Fruit fly (Drosophila melanogaster) whole organism, prepupa: ENCODE measurements around the gene yl.

ENCODE experiments used
- Blimp-1 ChIP-seq: fragments of 200-800 bp; sonication (Bioruptor generic); optimal IDR thresholded peaks from 3 replicates; lab custom pipeline; 2017; ENCODE audit warnings: missing biosample characterization, missing genetic modification characterization, mild to moderate bottlenecking, moderate library complexity, missing genetic modification reagents
- CG10631 ChIP-seq: fragments of 200-800 bp; sonication (Bioruptor generic); optimal IDR thresholded peaks from 2 replicates; lab custom pipeline; 2016; ENCODE audit warnings: missing biosample characterization, missing genetic modification characterization
- CG10669 ChIP-seq: fragments of 200-800 bp; sonication (Bioruptor generic); optimal IDR thresholded peaks from 3 replicates; lab custom pipeline; 2018; ENCODE audit warnings: missing biosample characterization, mild to moderate bottlenecking, missing genetic modification characterization, moderate library complexity
- CG11902 ChIP-seq: fragments of 200-800 bp; sonication (Bioruptor generic); optimal IDR thresholded peaks from 3 replicates; lab custom pipeline; 2016; ENCODE audit warnings: missing biosample characterization, missing genetic modification characterization
- CG15336 ChIP-seq: fragments of 200-800 bp; sonication (Bioruptor generic); IDR thresholded peaks from 2 replicates; pipeline ENCODE4 v1.3.6; 2022; ENCODE audit warnings: missing biosample characterization, missing genetic modification characterization
- CG1621 ChIP-seq: fragments of 200-800 bp; sonication (Bioruptor generic); optimal IDR thresholded peaks from 3 replicates; lab custom pipeline; 2018; ENCODE audit warnings: missing biosample characterization, mild to moderate bottlenecking, missing genetic modification characterization
- CG16779 ChIP-seq: fragments of 200-800 bp; sonication (Bioruptor generic); optimal IDR thresholded peaks from 3 replicates; lab custom pipeline; 2017; ENCODE audit warnings: missing biosample characterization, mild to moderate bottlenecking, missing genetic modification characterization
- CG3032 ChIP-seq: fragments of 200-800 bp; optimal IDR thresholded peaks from 2 replicates; lab custom pipeline; 2019; ENCODE audit warnings: missing biosample characterization, mild to moderate bottlenecking, missing genetic modification characterization, moderate library complexity
- CG31627 ChIP-seq: fragments of 200-800 bp; sonication (Bioruptor generic); optimal IDR thresholded peaks from 3 replicates; lab custom pipeline; 2016; ENCODE audit warnings: missing biosample characterization, missing genetic modification characterization
- CG32006 ChIP-seq: fragments of 200-800 bp; sonication (Bioruptor generic); optimal IDR thresholded peaks from 3 replicates; lab custom pipeline; 2017; ENCODE audit warnings: missing biosample characterization, mild to moderate bottlenecking, missing genetic modification characterization
- CG34406 ChIP-seq: fragments of 200-800 bp; sonication (Bioruptor generic); optimal IDR thresholded peaks from 3 replicates; lab custom pipeline; 2016; ENCODE audit warnings: missing biosample characterization, missing genetic modification characterization
- CG3919 ChIP-seq: fragments of 200-800 bp; sonication (Bioruptor generic); optimal IDR thresholded peaks from 3 replicates; lab custom pipeline; 2016; ENCODE audit warnings: missing biosample characterization, missing genetic modification characterization
- CG4318 ChIP-seq: fragments of 200-800 bp; sonication (Bioruptor generic); optimal IDR thresholded peaks from 3 replicates; lab custom pipeline; 2017; ENCODE audit warnings: missing biosample characterization, mild to moderate bottlenecking, missing genetic modification characterization
- CG6163 ChIP-seq: fragments of 200-800 bp; sonication (Bioruptor generic); IDR thresholded peaks from 3 replicates; pipeline ENCODE4 v1.3.6; 2022; ENCODE audit warnings: missing biosample characterization, missing genetic modification characterization
- CG6792 ChIP-seq: fragments of 200-800 bp; sonication (Bioruptor generic); optimal IDR thresholded peaks from 3 replicates; lab custom pipeline; 2016; ENCODE audit warnings: missing biosample characterization, missing genetic modification characterization
- CG7368 ChIP-seq: fragments of 200-800 bp; sonication (Bioruptor generic); optimal IDR thresholded peaks from 3 replicates; lab custom pipeline; 2016; ENCODE audit warnings: missing biosample characterization, missing genetic modification characterization
- CG8119 ChIP-seq: fragments of 200-800 bp; sonication (Bioruptor generic); IDR thresholded peaks from 3 replicates; pipeline ENCODE4 v1.3.6; 2022; ENCODE audit warnings: missing biosample characterization, missing genetic modification characterization
- CG8632 ChIP-seq: fragments of 200-800 bp; sonication (Bioruptor generic); optimal IDR thresholded peaks from 3 replicates; lab custom pipeline; 2016; ENCODE audit warnings: missing biosample characterization, missing genetic modification characterization
- Eip75B ChIP-seq: fragments of 200-800 bp; sonication (Bioruptor generic); optimal IDR thresholded peaks from 3 replicates; lab custom pipeline; 2016; ENCODE audit warnings: missing biosample characterization, missing genetic modification characterization
- Eip78C ChIP-seq: fragments of 200-800 bp; sonication (Bioruptor generic); peaks from one replicate; lab custom pipeline; 2016; ENCODE audit warnings: missing biosample characterization, missing genetic modification characterization
- Eip93F ChIP-seq: fragments of 200-800 bp; sonication (Bioruptor generic); optimal IDR thresholded peaks from 2 replicates; lab custom pipeline; 2016; ENCODE audit warnings: missing biosample characterization, mild to moderate bottlenecking, missing genetic modification characterization
- Ets96B ChIP-seq: fragments of 200-800 bp; optimal IDR thresholded peaks from 2 replicates; lab custom pipeline; 2019; ENCODE audit warnings: missing biosample characterization, mild to moderate bottlenecking, missing genetic modification characterization, moderate library complexity
- Gug ChIP-seq: fragments of 200-800 bp; sonication (Bioruptor generic); IDR thresholded peaks from 2 replicates; pipeline ENCODE4 v1.3.6; 2022; ENCODE audit warnings: missing biosample characterization, missing genetic modification characterization
- Hr39 ChIP-seq: fragments of 200-800 bp; sonication (Bioruptor generic); optimal IDR thresholded peaks from 2 replicates; lab custom pipeline; 2016; ENCODE audit warnings: missing biosample characterization, missing genetic modification characterization
- Lpt ChIP-seq: fragments of 200-800 bp; sonication (Bioruptor generic); optimal IDR thresholded peaks from 3 replicates; lab custom pipeline; 2016; ENCODE audit warnings: missing biosample characterization, missing genetic modification characterization
- OdsH ChIP-seq: fragments of 200-800 bp; sonication (Bioruptor generic); optimal IDR thresholded peaks from 3 replicates; lab custom pipeline; 2016; ENCODE audit warnings: missing biosample characterization, missing genetic modification characterization
- Sox102F ChIP-seq: fragments of 200-800 bp; sonication (Bioruptor generic); optimal IDR thresholded peaks from 2 replicates; lab custom pipeline; 2016; ENCODE audit warnings: missing biosample characterization, mild to moderate bottlenecking, missing genetic modification characterization
- Sox14 ChIP-seq: fragments of 200-800 bp; sonication (Bioruptor generic); optimal IDR thresholded peaks from 3 replicates; lab custom pipeline; 2016; ENCODE audit warnings: missing biosample characterization, missing genetic modification characterization
- acj6 ChIP-seq: fragments of 200-800 bp; sonication (Bioruptor generic); optimal IDR thresholded peaks from 3 replicates; lab custom pipeline; 2016; ENCODE audit warnings: missing biosample characterization, missing genetic modification characterization
- cyc ChIP-seq: fragments of 200-800 bp; sonication (Bioruptor generic); optimal IDR thresholded peaks from 3 replicates; lab custom pipeline; 2016; ENCODE audit warnings: missing biosample characterization, missing genetic modification characterization
- dac ChIP-seq: fragments of 200-800 bp; sonication (Bioruptor generic); optimal IDR thresholded peaks from 2 replicates; lab custom pipeline; 2017; ENCODE audit warnings: missing biosample characterization, mild to moderate bottlenecking, missing genetic modification characterization
- dsx ChIP-seq: fragments of 200-800 bp; optimal IDR thresholded peaks from 3 replicates; lab custom pipeline; 2019; ENCODE audit warnings: missing biosample characterization, mild to moderate bottlenecking, missing genetic modification characterization, moderate library complexity; ENCODE audit not compliant: poor library complexity, severe bottlenecking
- eg ChIP-seq: fragments of 200-800 bp; sonication (Bioruptor generic); IDR thresholded peaks from 3 replicates; pipeline ENCODE4 v1.3.6; 2022; ENCODE audit warnings: missing biosample characterization, missing genetic modification characterization
- esn ChIP-seq: fragments of 200-800 bp; sonication (Bioruptor generic); optimal IDR thresholded peaks from 2 replicates; lab custom pipeline; 2016; ENCODE audit warnings: missing biosample characterization, mild to moderate bottlenecking, missing genetic modification characterization, moderate library complexity
- fd59A ChIP-seq: fragments of 200-800 bp; sonication (Bioruptor generic); optimal IDR thresholded peaks from 2 replicates; lab custom pipeline; 2017; ENCODE audit warnings: missing biosample characterization, mild to moderate bottlenecking, missing genetic modification characterization, missing genetic modification reagents
- fkh ChIP-seq: fragments of 200-800 bp; sonication (Bioruptor generic); optimal IDR thresholded peaks from 3 replicates; lab custom pipeline; 2017; ENCODE audit warnings: missing biosample characterization, mild to moderate bottlenecking, missing genetic modification characterization, moderate library complexity
- net ChIP-seq: fragments of 200-800 bp; sonication (Bioruptor generic); optimal IDR thresholded peaks from 3 replicates; lab custom pipeline; 2016; ENCODE audit warnings: missing biosample characterization, missing genetic modification characterization
- pdm3 ChIP-seq: fragments of 200-800 bp; sonication (Bioruptor generic); optimal IDR thresholded peaks from 3 replicates; lab custom pipeline; 2016; ENCODE audit warnings: missing biosample characterization, missing genetic modification characterization
- spab ChIP-seq: fragments of 200-800 bp; sonication (Bioruptor generic); optimal IDR thresholded peaks from 2 replicates; lab custom pipeline; 2017; ENCODE audit warnings: missing biosample characterization, mild to moderate bottlenecking, missing genetic modification characterization, missing genetic modification reagents
- ss ChIP-seq, 2 experiments: fragments of 200-800 bp; sonication (Bioruptor generic); optimal IDR thresholded peaks; 2 replicates in 1 of 2; 3 replicates in 1 of 2; lab custom pipeline; 2017 to 2018; ENCODE audit warnings: mild to moderate bottlenecking in 2 of 2, missing biosample characterization in 2 of 2, missing genetic modification characterization in 2 of 2, moderate library complexity in 1 of 2
- svp ChIP-seq: fragments of 200-800 bp; sonication (Bioruptor generic); peaks from one replicate; lab custom pipeline; 2016; ENCODE audit warnings: missing biosample characterization, missing genetic modification characterization
- vri ChIP-seq: fragments of 200-800 bp; sonication (Bioruptor generic); optimal IDR thresholded peaks from 3 replicates; lab custom pipeline; 2016; ENCODE audit warnings: missing biosample characterization, mild to moderate bottlenecking, missing genetic modification characterization

yl gene

DNA sequence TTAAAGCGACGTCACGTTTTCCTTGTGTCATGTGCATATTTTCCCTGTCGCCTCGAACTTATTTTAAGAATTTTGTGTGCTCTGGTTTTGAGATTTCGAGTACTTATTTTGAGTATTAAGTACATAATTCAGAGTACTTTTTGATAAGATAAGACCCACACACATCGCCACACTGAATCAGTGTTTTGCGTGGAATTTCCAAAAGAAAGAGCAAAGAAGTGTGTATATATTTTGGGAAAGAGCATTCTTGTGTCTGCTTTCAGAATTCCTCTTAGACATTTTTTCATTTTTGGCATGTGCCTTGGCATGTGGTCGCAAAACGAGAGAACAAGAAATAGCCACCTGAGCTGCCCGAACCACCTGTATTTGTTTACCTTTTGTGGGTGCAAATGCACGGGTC lies 22.8 kb downstream of the yl start (continued):
- TF ChIP-seq CG3919 (no peak), spab (GFP tag; lab: Kevin White, UChicago) (no peak), CG11902 (GFP tag; lab: Kevin White, UChicago) (no peak), cyc (no peak), dac (GFP tag; lab: Kevin White, UChicago) (no peak), Eip93F (GFP tag; lab: Kevin White, UChicago) (no peak), Lpt (GFP tag; lab: Kevin White, UChicago) (no peak), Sox102F (GFP tag; lab: Kevin White, UChicago) (no peak), CG34406 (GFP tag; lab: Kevin White, UChicago) (no peak), Sox14 (GFP tag; lab: Kevin White, UChicago) (no peak), CG8119 (GFP tag; lab: Robert Waterston, UW) (no peak), Hr39 (GFP tag; lab: Kevin White, UChicago) (peak; percentile 25), Eip75B (GFP tag; lab: Kevin White, UChicago) (no peak), vri (GFP tag; lab: Kevin White, UChicago) (peak; percentile 56), CG1621 (tag; lab: Kevin White, UChicago) (no peak), Blimp-1 (no peak), fd59A (no peak), CG10669 (GFP tag; lab: Kevin White, UChicago) (no peak), Ets96B (tag; lab: Kevin White, UChicago) (peak; percentile 10)
- TF ChIP-seq, all 60 proteins: peak for 16

- TF ChIP-seq dsx (GFP tag; lab: Kevin White, UChicago) (no peak), CG1621 (tag; lab: Kevin White, UChicago) (no peak), esn (GFP tag; lab: Kevin White, UChicago) (no peak), ss (GFP tag; optimal IDR thresholded peaks at IDR 0.05; lab: Kevin White, UChicago) (no peak), CG7368 (no peak), CG4318 (no peak), CG8119 (GFP tag; lab: Robert Waterston, UW) (no peak), Eip78C (GFP tag; lab: Kevin White, UChicago) (peak; percentile 74), pdm3 (no peak), fd59A (no peak), Hr39 (GFP tag; lab: Kevin White, UChicago) (no peak), spab (GFP tag; lab: Kevin White, UChicago) (no peak), CG16779 (tag; lab: Kevin White, UChicago) (no peak), Gug (GFP tag; lab: Robert Waterston, UW) (no peak), net (GFP tag; lab: Kevin White, UChicago) (no peak), Ets96B (tag; lab: Kevin White, UChicago) (no peak), acj6 (no peak), CG31627 (GFP tag; lab: Kevin White, UChicago) (no peak), CG10631 (peak; percentile 23), CG6792 (GFP tag; lab: Kevin White, UChicago) (no peak), CG6163 (GFP tag; lab: Robert Waterston, UW) (no peak), svp (peak; percentile 61), fkh (GFP tag; lab: Kevin White, UChicago) (no peak), Sox102F (GFP tag; lab: Kevin White, UChicago) (no peak), Eip75B (GFP tag; lab: Kevin White, UChicago) (no peak), CG8632 (GFP tag; lab: Kevin White, UChicago) (no peak), CG11902 (GFP tag; lab: Kevin White, UChicago) (no peak), CG15336 (GFP tag; lab: Robert Waterston, UW) (no peak), dac (GFP tag; lab: Kevin White, UChicago) (no peak), eg (GFP tag; lab: Robert Waterston, UW) (no peak), OdsH (GFP tag; lab: Kevin White, UChicago) (no peak), CG3032 (tag; lab: Kevin White, UChicago) (no peak), CG32006 (GFP tag; lab: Kevin White, UChicago) (peak; percentile 43), CG10669 (GFP tag; lab: Kevin White, UChicago) (no peak)
Measured at dm6 chrX:14216844-14217243, 23.8 kb downstream of the yl start.
